Worm (Caenorhabditis elegans) whole organism, L1 larva: ENCODE results near the gene utx-1.

Experiments used
- C16A3.4 ChIP-seq: fragments of 150-350 bp; optimal IDR thresholded peaks from 2 replicates; lab custom pipeline; 2014; ENCODE audit warnings: missing biosample characterization, missing genetic modification characterization
- ama-1 ChIP-seq: fragments of 150-350 bp; optimal IDR thresholded peaks from 2 replicates; lab custom pipeline; 2014
- ceh-63 ChIP-seq: fragments of 200-800 bp; sonication (Bioruptor generic); optimal IDR thresholded peaks from 2 replicates; lab custom pipeline; 2018; ENCODE audit warnings: mild to moderate bottlenecking, missing genetic modification characterization, missing compliant biosample characterization
- ceh-90 ChIP-seq: sonication (generic microtip); optimal IDR thresholded peaks from 2 replicates; lab custom pipeline; 2016; ENCODE audit warnings: missing genetic modification characterization, missing compliant biosample characterization
- dsc-1 ChIP-seq: sonication (generic microtip); optimal IDR thresholded peaks from 2 replicates; lab custom pipeline; 2016; ENCODE audit warnings: mild to moderate bottlenecking, missing genetic modification characterization, missing compliant biosample characterization
- efl-1 ChIP-seq, 4 experiments: fragments of 150-350 bp; optimal IDR thresholded peaks in 3 of 4; peaks in 1 of 4; 1 replicate in 1 of 4; 2 replicates in 3 of 4; lab custom pipeline; 2014; ENCODE audit warnings: missing biosample characterization in 2 of 4, missing genetic modification characterization in 2 of 4, missing genetic modification reagents in 2 of 4
- egl-13 ChIP-seq: sonication (generic microtip); optimal IDR thresholded peaks from 2 replicates; lab custom pipeline; 2016; ENCODE audit warnings: missing genotype, missing genetic modification reagents, missing genetic modification characterization, missing compliant biosample characterization
- egl-27 ChIP-seq, 2 experiments: fragments of 150-350 bp in 1 of 2; sonication (generic microtip); optimal IDR thresholded peaks; 3 replicates each; lab custom pipeline; 2017 to 2018; ENCODE audit warnings: missing biosample characterization in 2 of 2, missing genetic modification characterization in 2 of 2, missing genetic modification reagents in 2 of 2
- elt-2 ChIP-seq: sonication (generic microtip); optimal IDR thresholded peaks from 2 replicates; lab custom pipeline; 2016; ENCODE audit warnings: missing genetic modification characterization, mild to moderate bottlenecking, inconsistent platforms, missing compliant biosample characterization, missing genetic modification reagents
- fkh-10 ChIP-seq: sonication (generic microtip); optimal IDR thresholded peaks from 2 replicates; lab custom pipeline; 2017; ENCODE audit warnings: missing biosample characterization, missing genetic modification reagents, missing genetic modification characterization
- fkh-8 ChIP-seq: sonication (generic microtip); optimal IDR thresholded peaks from 2 replicates; lab custom pipeline; 2016; ENCODE audit warnings: mild to moderate bottlenecking, missing genetic modification characterization, missing compliant biosample characterization
- hlh-17 ChIP-seq: fragments of 200-800 bp; sonication (Bioruptor generic); optimal IDR thresholded peaks from 2 replicates; lab custom pipeline; 2018; ENCODE audit warnings: missing genetic modification characterization, mild to moderate bottlenecking, missing compliant biosample characterization, moderate library complexity, borderline replicate concordance
- hlh-4 ChIP-seq: sonication (generic microtip); optimal IDR thresholded peaks from 2 replicates; lab custom pipeline; 2016; ENCODE audit warnings: mild to moderate bottlenecking, missing genetic modification characterization, missing compliant biosample characterization
- isw-1 ChIP-seq: fragments of 200-800 bp; sonication (Bioruptor generic); IDR thresholded peaks from 2 replicates; pipeline ENCODE4 v1.3.6; 2022; ENCODE audit warnings: missing genetic modification characterization, missing compliant biosample characterization
- lin-13 ChIP-seq: fragments of 150-350 bp; optimal IDR thresholded peaks from 2 replicates; lab custom pipeline; 2014; ENCODE audit warnings: missing biosample characterization, missing genetic modification reagents, missing genetic modification characterization
- lin-14 ChIP-seq: fragments of 200-800 bp; sonication (Bioruptor generic); optimal IDR thresholded peaks from 2 replicates; lab custom pipeline; 2018; ENCODE audit warnings: mild to moderate bottlenecking, missing genetic modification characterization, moderate library complexity, missing compliant biosample characterization
- lin-15B ChIP-seq: fragments of 150-350 bp; sonication (generic microtip); optimal IDR thresholded peaks from 3 replicates; lab custom pipeline; 2014; ENCODE audit warnings: missing biosample characterization, missing genetic modification characterization
- lin-39 ChIP-seq: fragments of 150-350 bp; optimal IDR thresholded peaks from 2 replicates; lab custom pipeline; 2014; ENCODE audit warnings: missing biosample characterization, missing genetic modification reagents, missing genetic modification characterization
- lir-3 ChIP-seq: sonication (generic microtip); optimal IDR thresholded peaks from 2 replicates; lab custom pipeline; 2016; ENCODE audit warnings: mild to moderate bottlenecking, missing genetic modification characterization, moderate library complexity, missing compliant biosample characterization; ENCODE audit not compliant: poor library complexity
- lsy-2 ChIP-seq, 2 experiments: fragments of 150-350 bp; optimal IDR thresholded peaks; 2 replicates each; lab custom pipeline; 2014; ENCODE audit warnings: missing biosample characterization in 2 of 2, missing genetic modification characterization in 2 of 2
- mef-2 ChIP-seq: fragments of 150-350 bp; optimal IDR thresholded peaks from 2 replicates; lab custom pipeline; 2014; ENCODE audit warnings: missing biosample characterization, missing genetic modification characterization
- nhr-19 ChIP-seq: fragments of 200-800 bp; sonication (Bioruptor generic); conservative IDR thresholded peaks from 2 replicates; pipeline ENCODE4 v1.3.6; 2022; ENCODE audit warnings: missing genetic modification characterization, missing compliant biosample characterization
- nhr-20 ChIP-seq: sonication (generic microtip); optimal IDR thresholded peaks from 2 replicates; lab custom pipeline; 2016; ENCODE audit warnings: mild to moderate bottlenecking, missing genetic modification characterization, missing compliant biosample characterization
- nhr-237 ChIP-seq: fragments of 150-350 bp; optimal IDR thresholded peaks from 2 replicates; lab custom pipeline; 2014; ENCODE audit warnings: missing biosample characterization, missing genetic modification characterization
- nhr-28 ChIP-seq: fragments of 150-350 bp; optimal IDR thresholded peaks from 2 replicates; lab custom pipeline; 2014; ENCODE audit warnings: missing biosample characterization, missing genetic modification characterization
- nhr-47 ChIP-seq: sonication (generic microtip); optimal IDR thresholded peaks from 2 replicates; lab custom pipeline; 2016; ENCODE audit warnings: mild to moderate bottlenecking, missing genetic modification characterization, moderate library complexity, missing compliant biosample characterization
- nhr-76 ChIP-seq: sonication (generic microtip); optimal IDR thresholded peaks from 2 replicates; lab custom pipeline; 2017; ENCODE audit warnings: missing biosample characterization, missing genetic modification characterization
- nhr-77 ChIP-seq: fragments of 150-350 bp; optimal IDR thresholded peaks from 2 replicates; lab custom pipeline; 2014; ENCODE audit warnings: missing biosample characterization, missing genetic modification characterization
- nhr-85 ChIP-seq: sonication (generic microtip); peaks from one replicate; lab custom pipeline; 2016; ENCODE audit warnings: missing genetic modification characterization, inconsistent platforms, missing compliant biosample characterization
- pax-3 ChIP-seq: fragments of 200-800 bp; sonication (Bioruptor generic); optimal IDR thresholded peaks from 2 replicates; lab custom pipeline; 2018; ENCODE audit warnings: mild to moderate bottlenecking, missing genetic modification characterization, moderate library complexity, missing compliant biosample characterization
- pqm-1 ChIP-seq: sonication (generic microtip); optimal IDR thresholded peaks from 3 replicates; lab custom pipeline; 2017; ENCODE audit warnings: missing biosample characterization, missing genetic modification characterization
- rnt-1 ChIP-seq: sonication (generic microtip); optimal IDR thresholded peaks from 2 replicates; lab custom pipeline; 2016; ENCODE audit warnings: mild to moderate bottlenecking, missing genetic modification characterization, moderate library complexity, missing compliant biosample characterization
- snpc-4 ChIP-seq: fragments of 150-350 bp; optimal IDR thresholded peaks from 2 replicates; lab custom pipeline; 2014; ENCODE audit warnings: missing biosample characterization, missing genetic modification characterization
- snu-23 ChIP-seq: sonication (generic microtip); optimal IDR thresholded peaks from 2 replicates; lab custom pipeline; 2016; ENCODE audit warnings: missing genetic modification characterization, missing compliant biosample characterization
- sox-4 ChIP-seq: sonication (generic microtip); optimal IDR thresholded peaks from 2 replicates; lab custom pipeline; 2016; ENCODE audit warnings: missing genetic modification characterization, missing compliant biosample characterization
- swsn-7 ChIP-seq: sonication (generic microtip); optimal IDR thresholded peaks from 2 replicates; lab custom pipeline; 2016; ENCODE audit warnings: missing genetic modification characterization, missing compliant biosample characterization
- tbx-2 ChIP-seq: sonication (generic microtip); optimal IDR thresholded peaks from 2 replicates; lab custom pipeline; 2016; ENCODE audit warnings: missing genetic modification characterization, missing compliant biosample characterization
- vab-15 ChIP-seq: sonication (generic microtip); optimal IDR thresholded peaks from 2 replicates; lab custom pipeline; 2017; ENCODE audit warnings: missing genotype, mild to moderate bottlenecking, missing genetic modification characterization, missing compliant biosample characterization
- zip-4 ChIP-seq: fragments of 200-800 bp; sonication (Bioruptor generic); optimal IDR thresholded peaks from 2 replicates; lab custom pipeline; 2018; ENCODE audit warnings: mild to moderate bottlenecking, missing genetic modification characterization, moderate library complexity, missing compliant biosample characterization

utx-1 gene

DNA sequence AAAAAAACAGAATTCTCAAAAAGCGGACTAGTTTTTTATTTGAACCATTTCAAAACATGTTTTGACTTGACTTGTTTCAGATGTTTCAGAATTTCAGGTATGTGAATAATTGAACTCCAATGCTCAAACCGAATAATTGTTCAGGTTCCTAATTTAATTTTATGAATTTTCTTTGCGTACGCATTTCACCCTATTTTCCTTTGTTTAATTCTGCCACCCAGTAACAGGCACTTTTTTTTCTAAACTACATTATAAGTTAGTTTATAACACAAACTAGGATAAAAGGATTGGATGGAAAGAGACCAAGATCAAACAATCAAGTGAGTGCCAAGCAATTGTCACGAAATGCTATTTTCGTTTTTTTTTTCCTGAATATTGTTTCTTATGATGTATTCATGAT lies 41.5 kb downstream of the utx-1 start:
- TF ChIP-seq hlh-4 (tag; lab: Kevin White, UChicago) (no peak), lin-15B (tag; lab: Kevin White, UChicago) (no peak), nhr-47 (tag; lab: Kevin White, UChicago) (no peak), egl-27 (tag; optimal IDR thresholded peaks at IDR 0.05; lab: Kevin White, UChicago) (no peak), efl-1 (optimal IDR thresholded peaks at IDR 0.05; lab: Kevin White, UChicago) (no peak), efl-1 (GFP tag; optimal IDR thresholded peaks at IDR 0.05 in 1 of 2; lab: Kevin White, UChicago) (peak in 1 of 2 experiments; percentile 17)

DNA sequence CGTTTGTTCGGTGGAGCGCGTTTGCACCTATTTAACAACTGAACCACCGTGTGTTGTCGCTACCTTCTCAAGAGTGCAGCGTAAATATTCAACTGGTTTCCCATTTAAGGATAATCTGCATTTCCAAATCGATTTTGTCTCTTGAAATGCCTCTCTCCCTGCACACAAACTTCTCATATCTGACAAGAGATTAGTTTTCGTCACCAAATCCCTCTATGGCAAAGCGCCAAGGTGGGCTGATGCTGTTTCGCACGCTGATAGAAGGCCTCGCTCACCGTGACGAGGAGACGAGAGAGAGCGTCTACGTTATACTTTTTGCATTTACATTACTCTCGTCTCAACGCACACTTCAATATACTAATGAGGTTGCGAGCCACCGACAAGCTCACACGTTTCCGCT lies 42.8 kb downstream of the utx-1 start:
- TF ChIP-seq fkh-8 (tag; lab: Kevin White, UChicago) = peak; percentile 51
- peak; percentile 74 for TF ChIP-seq dsc-1 (tag; lab: Kevin White, UChicago)
- peak; percentile 17 for TF ChIP-seq sox-4 (tag; lab: Kevin White, UChicago)
- TF ChIP-seq ceh-63 (GFP tag; lab: Kevin White, UChicago) = no peak
- no peak for TF ChIP-seq mef-2 (tag; lab: Kevin White, UChicago)
- TF ChIP-seq lin-14 (GFP tag; lab: Kevin White, UChicago) = peak; percentile 11
- peak; percentile 8 for TF ChIP-seq pax-3 (tag; lab: Kevin White, UChicago)

DNA sequence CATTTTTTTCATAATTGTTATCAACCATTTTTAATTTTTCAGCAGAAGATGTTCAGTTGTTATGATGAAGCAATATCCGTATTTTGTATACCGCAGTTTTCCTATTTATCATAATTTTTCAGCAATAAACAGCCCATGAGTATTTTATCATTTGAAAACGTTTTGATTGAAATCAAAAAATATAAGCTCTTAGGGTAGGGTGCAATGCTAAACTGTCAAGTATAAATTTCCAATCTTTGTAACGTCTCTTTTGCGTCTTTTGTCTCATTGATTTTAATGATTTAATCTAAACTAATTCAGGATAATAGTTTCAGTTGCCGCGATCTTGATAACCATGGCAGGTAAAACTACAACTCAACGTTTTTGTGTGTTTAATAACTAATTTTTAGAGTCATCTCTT lies 44.3 kb downstream of the utx-1 start, which contains the start of gene F18E9.1:
Gene F18E9.1, plus strand, starts transcription at position 301 of the 400 bp plus-strand sequence.
- no peak for TF ChIP-seq lsy-2 (tag; optimal IDR thresholded peaks at IDR 0.05; lab: Kevin White, UChicago)
- no peak for TF ChIP-seq nhr-237 (tag; lab: Kevin White, UChicago)
- no peak for TF ChIP-seq pax-3 (tag; lab: Kevin White, UChicago)
- no peak for TF ChIP-seq ama-1 (lab: Kevin White, UChicago)
- TF ChIP-seq nhr-19 = no peak
- no peak for TF ChIP-seq nhr-28 (tag; lab: Kevin White, UChicago)
- TF ChIP-seq pqm-1 = no peak
- TF ChIP-seq snpc-4 (tag; lab: Kevin White, UChicago) = no peak

ce11 chrX:8602722-8603427 lies 45.9 kb downstream of the utx-1 start:
- TF ChIP-seq lsy-2 (tag; optimal IDR thresholded peaks at IDR 0.05; lab: Kevin White, UChicago) (no peak), swsn-7 (tag; lab: Kevin White, UChicago) (no peak), hlh-17 (GFP tag; lab: Kevin White, UChicago) (no peak), lir-3 (tag; lab: Kevin White, UChicago) (no peak), ceh-90 (tag; lab: Kevin White, UChicago) (no peak), sox-4 (tag; lab: Kevin White, UChicago) (no peak), nhr-20 (tag; lab: Kevin White, UChicago) (no peak), snpc-4 (tag; lab: Kevin White, UChicago) (no peak)

ce11 chrX:8604160-8604559 lies 47.2 kb downstream of the utx-1 start:
- TF ChIP-seq tbx-2 (no peak), lin-13 (GFP tag; lab: Kevin White, UChicago) (no peak), elt-2 (tag; lab: Kevin White, UChicago) (peak; percentile 29)

- no peak for TF ChIP-seq nhr-28 (tag; lab: Kevin White, UChicago)
- no peak for TF ChIP-seq vab-15 (tag; lab: Kevin White, UChicago)
- peak; percentile 34 for TF ChIP-seq rnt-1
- no peak for TF ChIP-seq pax-3 (tag; lab: Kevin White, UChicago)
- TF ChIP-seq efl-1 (optimal IDR thresholded peaks at IDR 0.05; lab: Kevin White, UChicago) = peak; percentile 50 to 55
- peak; percentile 47 to 66 for TF ChIP-seq efl-1 (GFP tag; optimal IDR thresholded peaks at IDR 0.05 in 1 of 2; lab: Kevin White, UChicago)
- TF ChIP-seq egl-13 (tag; lab: Kevin White, UChicago) = no peak
- peak; percentile 7 for TF ChIP-seq tbx-2
- TF ChIP-seq nhr-77 (tag; lab: Kevin White, UChicago) = peak; percentile 25
- TF ChIP-seq zip-4 (GFP tag; lab: Kevin White, UChicago) = no peak
- TF ChIP-seq ceh-90 (tag; lab: Kevin White, UChicago) = no peak
- no peak for TF ChIP-seq nhr-19
- TF ChIP-seq hlh-17 (GFP tag; lab: Kevin White, UChicago) = no peak
- TF ChIP-seq lin-39 (tag; lab: Kevin White, UChicago) = no peak
- no peak for TF ChIP-seq isw-1 (GFP tag; lab: Robert Waterston, UW)
- peak; percentile 58 for TF ChIP-seq C16A3.4 (tag; lab: Kevin White, UChicago)
- TF ChIP-seq hlh-4 (tag; lab: Kevin White, UChicago) = no peak
- TF ChIP-seq nhr-85 (tag; lab: Kevin White, UChicago) = no peak
- no peak for TF ChIP-seq nhr-76 (tag; lab: Kevin White, UChicago)
- TF ChIP-seq lin-13 (GFP tag; lab: Kevin White, UChicago) = peak; percentile 36
- peak; percentile 61 for TF ChIP-seq snu-23
- peak; percentile 56 for TF ChIP-seq nhr-20 (tag; lab: Kevin White, UChicago)
- peak; percentile 23 for TF ChIP-seq fkh-8 (tag; lab: Kevin White, UChicago)
- TF ChIP-seq fkh-10 = no peak
Observed at ce11 chrX:8605005-8605404, 48.1 kb downstream of the utx-1 start, which contains the start of the genes H35N09.2 and H35N09.1. Gene H35N09.2, minus strand, starts transcription at chrX:8605058. Gene H35N09.1, plus strand, starts transcription at chrX:8605339.
